Fruit fly (Drosophila melanogaster): ENCODE results near the gene mAcon1.

Gene mAcon1

DNA sequence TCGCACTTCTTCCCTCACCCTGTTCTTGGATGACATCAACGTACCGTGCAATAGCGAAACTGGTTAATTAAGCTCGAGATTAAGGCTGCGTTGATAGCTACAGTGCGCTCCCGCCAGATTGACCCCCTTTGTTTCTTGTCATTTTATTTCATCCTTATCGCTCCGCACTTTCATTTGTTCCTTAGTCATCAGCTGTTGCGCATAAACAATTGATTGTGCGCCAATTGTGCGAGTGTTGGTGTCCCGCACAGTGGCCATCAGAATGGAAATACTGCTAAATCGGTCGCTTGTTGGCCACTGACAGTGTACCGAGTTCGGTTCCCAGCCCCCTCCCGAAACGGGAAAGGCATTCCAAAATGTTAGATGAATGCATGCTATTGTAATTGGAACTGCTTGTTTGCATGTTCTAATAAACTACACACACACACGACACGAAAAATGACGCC, 51.3 kb downstream of the mAcon1 start:
- TF ChIP-seq CG4496 (GFP tag; IDR thresholded peaks at IDR 0.05) = 0 out of 3 replicates have a peak, but pooled peaks have one; percentile 40
- no peak for TF ChIP-seq CG8159 (tag; optimal IDR thresholded peaks at IDR 0.05)
- no peak for TF ChIP-seq Snoo (tag; optimal IDR thresholded peaks at IDR 0.05)
- TF ChIP-seq CG32121 (GFP tag; IDR thresholded peaks at IDR 0.05) = peak; percentile 30; the same call in 1 of the 2 replicates
- no peak for TF ChIP-seq Pif1A (GFP tag; optimal IDR thresholded peaks at IDR 0.05)
- TF ChIP-seq EcR (GFP tag; optimal IDR thresholded peaks at IDR 0.05) = peak; percentile 48
- TF ChIP-seq CG13204 (GFP tag; optimal IDR thresholded peaks at IDR 0.05) = no peak
- no peak for TF ChIP-seq CG34367 (tag; optimal IDR thresholded peaks at IDR 0.05)
- no peak for TF ChIP-seq CG15710 (tag; optimal IDR thresholded peaks at IDR 0.05)
- no peak for TF ChIP-seq CG10348 (GFP tag; IDR thresholded peaks at IDR 0.05)
- peak; percentile 39 for TF ChIP-seq gl (tag; optimal IDR thresholded peaks at IDR 0.05)
- TF ChIP-seq CG17806 (tag; optimal IDR thresholded peaks at IDR 0.05) = peak; percentile 4
- TF ChIP-seq fd96Ca (GFP tag; IDR thresholded peaks at IDR 0.05) = 0 out of 3 replicates have a peak, but pooled peaks have one; percentile 69
- no peak for TF ChIP-seq Pif1B (GFP tag; optimal IDR thresholded peaks at IDR 0.05)
- TF ChIP-seq CG9948 (tag; optimal IDR thresholded peaks at IDR 0.05) = no peak
- TF ChIP-seq Ets98B (GFP tag; IDR thresholded peaks at IDR 0.05) = 0 out of 2 replicates have a peak, but pooled peaks have one; percentile 33
- TF ChIP-seq CG8301 (tag; optimal IDR thresholded peaks at IDR 0.05) = no peak
- no peak for TF ChIP-seq rn (GFP tag; IDR thresholded peaks at IDR 0.05)
- no peak for TF ChIP-seq D1 (tag; optimal IDR thresholded peaks at IDR 0.05)
- no peak; the same call in 1 of the 2 replicates for TF ChIP-seq CG12605 (GFP tag; IDR thresholded peaks at IDR 0.05)
- no peak for TF ChIP-seq CG14655 (GFP tag; optimal IDR thresholded peaks at IDR 0.05)

DNA sequence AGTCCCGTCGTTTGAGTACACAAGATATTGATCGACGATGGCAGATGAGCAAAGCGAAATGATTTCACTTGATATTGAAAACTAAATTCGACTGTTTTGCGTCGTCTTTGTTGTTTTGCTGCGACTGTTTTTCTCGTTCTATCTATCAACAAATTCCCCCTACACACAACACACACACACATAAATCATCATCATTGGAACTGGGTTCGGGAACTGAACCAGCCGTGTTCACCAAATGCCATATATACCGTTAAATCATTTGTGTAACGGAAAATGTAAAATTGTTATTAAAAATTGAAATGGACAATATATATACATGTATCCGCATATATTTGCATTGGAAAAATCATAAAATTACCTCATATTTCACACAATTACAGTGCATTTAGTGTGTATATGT, 52.0 kb downstream of the mAcon1 start, which contains the start of gene Atg18b:
TSS of gene Atg18b (minus strand) at position 177 of the 400 bp plus-strand sequence.
- TF ChIP-seq CG15710 (tag; optimal IDR thresholded peaks at IDR 0.05) (no peak), CG14655 (GFP tag; optimal IDR thresholded peaks at IDR 0.05) (no peak), fd96Ca (GFP tag; IDR thresholded peaks at IDR 0.05) (no peak), CG10348 (GFP tag; IDR thresholded peaks at IDR 0.05) (no peak), CG9948 (tag; optimal IDR thresholded peaks at IDR 0.05) (no peak), D1 (tag; optimal IDR thresholded peaks at IDR 0.05) (no peak), CG34367 (tag; optimal IDR thresholded peaks at IDR 0.05) (no peak), CG8159 (tag; optimal IDR thresholded peaks at IDR 0.05) (no peak), Pif1B (GFP tag; optimal IDR thresholded peaks at IDR 0.05) (no peak), EcR (GFP tag; optimal IDR thresholded peaks at IDR 0.05) (no peak), Ets98B (GFP tag; IDR thresholded peaks at IDR 0.05) (no peak), CG8301 (tag; optimal IDR thresholded peaks at IDR 0.05) (no peak), gl (tag; optimal IDR thresholded peaks at IDR 0.05) (no peak), CG17806 (tag; optimal IDR thresholded peaks at IDR 0.05) (no peak), CG32121 (GFP tag; IDR thresholded peaks at IDR 0.05) (no peak)

DNA sequence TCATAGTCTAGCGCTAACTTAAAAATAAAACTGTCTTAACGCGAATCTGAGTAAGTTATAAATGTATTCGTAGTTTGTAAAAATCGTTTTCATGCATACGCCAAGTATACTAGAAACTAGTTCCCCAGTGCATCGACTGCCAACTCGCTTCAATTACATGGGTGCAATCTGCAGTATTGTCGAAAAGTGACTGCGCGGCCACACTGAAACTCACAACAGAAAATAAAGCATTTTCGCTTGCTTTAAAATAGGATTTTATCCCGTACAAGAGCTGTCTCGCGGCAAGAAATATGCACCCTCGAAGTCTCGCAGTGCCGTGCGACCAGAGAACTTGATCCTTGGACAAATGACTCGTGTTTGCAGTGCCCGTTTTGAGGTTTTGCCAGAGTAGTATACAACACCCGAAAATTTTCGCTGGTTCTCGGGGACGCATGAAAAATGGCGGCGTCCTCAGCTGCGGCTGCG, 52.8 kb downstream of the mAcon1 start, which contains the start of gene CG8677:
TSS of gene CG8677 (plus strand) at position 199 of the 465 bp plus-strand sequence.
- TF ChIP-seq CG32121 (GFP tag; IDR thresholded peaks at IDR 0.05) (no peak), fd96Ca (GFP tag; IDR thresholded peaks at IDR 0.05) (no peak), Pif1A (GFP tag; optimal IDR thresholded peaks at IDR 0.05) (no peak), CG4496 (GFP tag; IDR thresholded peaks at IDR 0.05) (peak; percentile 18; the same call in 1 of the 3 replicates), CG14655 (GFP tag; optimal IDR thresholded peaks at IDR 0.05) (no peak), CG10348 (GFP tag; IDR thresholded peaks at IDR 0.05) (no peak)

DNA sequence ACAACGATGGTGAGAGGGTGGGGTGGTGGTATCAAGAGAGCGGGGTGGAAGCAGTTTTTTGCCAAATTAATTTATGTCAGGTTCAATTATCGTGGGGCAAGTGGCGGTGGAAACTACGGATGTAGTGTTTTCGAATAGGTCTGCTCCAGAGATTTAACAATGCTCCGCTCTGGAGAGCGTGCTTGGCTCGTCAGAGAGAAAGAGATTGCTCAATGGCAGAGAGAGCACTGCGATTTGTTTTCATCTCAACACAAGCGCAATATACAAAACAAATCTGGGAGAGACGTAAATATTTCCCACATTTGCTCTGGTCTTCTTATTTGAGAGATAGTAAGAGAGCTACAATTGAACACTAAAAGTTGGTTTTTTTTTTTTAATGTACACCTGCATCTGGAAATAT, 53.4 kb downstream of the mAcon1 start:
- TF ChIP-seq CG34367 (tag; optimal IDR thresholded peaks at IDR 0.05) = no peak
- TF ChIP-seq Pif1A (GFP tag; optimal IDR thresholded peaks at IDR 0.05) = no peak
- no peak for TF ChIP-seq EcR (GFP tag; optimal IDR thresholded peaks at IDR 0.05)
- no peak for TF ChIP-seq Ets98B (GFP tag; IDR thresholded peaks at IDR 0.05)
- TF ChIP-seq CG10348 (GFP tag; IDR thresholded peaks at IDR 0.05) = no peak
- TF ChIP-seq CG17806 (tag; optimal IDR thresholded peaks at IDR 0.05) = no peak
- TF ChIP-seq CG32121 (GFP tag; IDR thresholded peaks at IDR 0.05) = no peak
- TF ChIP-seq Pif1B (GFP tag; optimal IDR thresholded peaks at IDR 0.05) = no peak
- TF ChIP-seq fd96Ca (GFP tag; IDR thresholded peaks at IDR 0.05) = no peak
- TF ChIP-seq CG13204 (GFP tag; optimal IDR thresholded peaks at IDR 0.05) = no peak
- no peak for TF ChIP-seq Snoo (tag; optimal IDR thresholded peaks at IDR 0.05)
- TF ChIP-seq CG14655 (GFP tag; optimal IDR thresholded peaks at IDR 0.05) = no peak
